Worm (Caenorhabditis elegans) whole organism, L2 larva: ENCODE data around the gene ace-3.

Experiments used
- C34F6.9 ChIP-seq: fragments of 150-350 bp; optimal IDR thresholded peaks from 2 replicates; lab custom pipeline; 2014; ENCODE audit warnings: missing biosample characterization, missing genetic modification characterization
- F13H6.1 ChIP-seq: sonication (generic microtip); optimal IDR thresholded peaks from 2 replicates; lab custom pipeline; 2016; ENCODE audit warnings: missing genetic modification characterization, missing compliant biosample characterization
- R02D3.7 ChIP-seq: fragments of 150-350 bp; optimal IDR thresholded peaks from 2 replicates; lab custom pipeline; 2014; ENCODE audit warnings: missing biosample characterization, missing genetic modification characterization
- Y55F3AM.14 ChIP-seq: fragments of 200-800 bp; sonication (Bioruptor generic); optimal IDR thresholded peaks from 2 replicates; lab custom pipeline; 2018; ENCODE audit warnings: mild to moderate bottlenecking, missing genetic modification characterization, missing compliant biosample characterization
- alr-1 ChIP-seq: fragments of 150-350 bp; optimal IDR thresholded peaks from 2 replicates; lab custom pipeline; 2014; ENCODE audit warnings: missing biosample characterization, missing genetic modification characterization
- aly-2 ChIP-seq: fragments of 150-350 bp; optimal IDR thresholded peaks from 2 replicates; lab custom pipeline; 2014; ENCODE audit warnings: missing biosample characterization, missing genetic modification characterization
- ceh-16 ChIP-seq: fragments of 150-350 bp; optimal IDR thresholded peaks from 2 replicates; lab custom pipeline; 2014; ENCODE audit warnings: missing biosample characterization, missing genetic modification characterization
- ceh-82 ChIP-seq: fragments of 150-350 bp; optimal IDR thresholded peaks from 2 replicates; lab custom pipeline; 2014; ENCODE audit warnings: missing biosample characterization, missing genetic modification characterization
- crh-2 ChIP-seq: sonication (generic microtip); optimal IDR thresholded peaks from 2 replicates; lab custom pipeline; 2017; ENCODE audit warnings: missing biosample characterization, missing genetic modification characterization
- dmd-4 ChIP-seq: sonication (generic microtip); optimal IDR thresholded peaks from 2 replicates; lab custom pipeline; 2017; ENCODE audit warnings: missing biosample characterization, missing genetic modification characterization
- egl-27 ChIP-seq: sonication (generic microtip); optimal IDR thresholded peaks from 3 replicates; lab custom pipeline; 2017; ENCODE audit warnings: missing biosample characterization, missing genetic modification reagents, missing genetic modification characterization
- elt-3 ChIP-seq: sonication (generic microtip); optimal IDR thresholded peaks from 2 replicates; lab custom pipeline; 2017; ENCODE audit warnings: missing biosample characterization, missing genetic modification characterization
- fos-1 ChIP-seq: fragments of 150-350 bp; optimal IDR thresholded peaks from 2 replicates; lab custom pipeline; 2014; ENCODE audit warnings: missing biosample characterization, missing genetic modification characterization
- gmeb-1 ChIP-seq: fragments of 150-350 bp; optimal IDR thresholded peaks from 2 replicates; lab custom pipeline; 2014; ENCODE audit warnings: missing biosample characterization, missing genetic modification characterization
- lin-13 ChIP-seq: fragments of 150-350 bp; optimal IDR thresholded peaks from 2 replicates; lab custom pipeline; 2014; ENCODE audit warnings: missing biosample characterization, missing genetic modification reagents, missing genetic modification characterization
- lsy-2 ChIP-seq, 2 experiments: fragments of 150-350 bp in 1 of 2; sonication (generic microtip) in 1 of 2; optimal IDR thresholded peaks; 2 replicates each; lab custom pipeline; 2014 to 2017; ENCODE audit warnings: missing biosample characterization in 2 of 2, missing genetic modification characterization in 2 of 2
- mbf-1 ChIP-seq: sonication (generic microtip); optimal IDR thresholded peaks from 2 replicates; lab custom pipeline; 2017; ENCODE audit warnings: missing biosample characterization, missing genetic modification characterization
- mdl-1 ChIP-seq, 2 experiments: fragments of 150-350 bp in 1 of 2; sonication (generic microtip) in 1 of 2; optimal IDR thresholded peaks; 2 replicates each; lab custom pipeline; 2017; ENCODE audit warnings: missing biosample characterization in 2 of 2, missing genetic modification characterization in 2 of 2
- nhr-10 ChIP-seq: sonication (generic microtip); optimal IDR thresholded peaks from 2 replicates; lab custom pipeline; 2017; ENCODE audit warnings: missing biosample characterization, missing genetic modification characterization
- nhr-11 ChIP-seq: fragments of 150-350 bp; optimal IDR thresholded peaks from 2 replicates; lab custom pipeline; 2014; ENCODE audit warnings: missing biosample characterization, missing genetic modification characterization
- nhr-12 ChIP-seq: fragments of 150-350 bp; optimal IDR thresholded peaks from 2 replicates; lab custom pipeline; 2014; ENCODE audit warnings: missing biosample characterization, missing genetic modification characterization
- nhr-129 ChIP-seq: fragments of 150-350 bp; optimal IDR thresholded peaks from 2 replicates; lab custom pipeline; 2014; ENCODE audit warnings: missing biosample characterization, missing genetic modification characterization
- nhr-23 ChIP-seq: fragments of 150-350 bp; optimal IDR thresholded peaks from 2 replicates; lab custom pipeline; 2014; ENCODE audit warnings: missing biosample characterization, missing genetic modification reagents, missing genetic modification characterization
- nhr-25 ChIP-seq: fragments of 150-350 bp; sonication (generic microtip); optimal IDR thresholded peaks from 3 replicates; lab custom pipeline; 2014; ENCODE audit warnings: missing biosample characterization, missing genetic modification characterization
- nhr-6 ChIP-seq: fragments of 150-350 bp; optimal IDR thresholded peaks from 2 replicates; lab custom pipeline; 2014; ENCODE audit warnings: missing biosample characterization, missing genetic modification characterization
- peb-1 ChIP-seq: fragments of 150-350 bp; optimal IDR thresholded peaks from 2 replicates; lab custom pipeline; 2014; ENCODE audit warnings: missing biosample characterization, missing genetic modification characterization
- sem-4 ChIP-seq: fragments of 150-350 bp; optimal IDR thresholded peaks from 2 replicates; lab custom pipeline; 2014; ENCODE audit warnings: missing biosample characterization, missing genetic modification reagents, missing genetic modification characterization
- skn-1 ChIP-seq: sonication (generic microtip); optimal IDR thresholded peaks from 2 replicates; lab custom pipeline; 2017; ENCODE audit warnings: missing biosample characterization, missing genetic modification characterization
- sma-3 ChIP-seq: sonication (generic microtip); optimal IDR thresholded peaks from 2 replicates; lab custom pipeline; 2016; ENCODE audit warnings: missing genetic modification reagents, missing genetic modification characterization, missing compliant biosample characterization
- sma-9 ChIP-seq, 2 experiments: fragments of 150-350 bp in 1 of 2; sonication (generic microtip) in 1 of 2; optimal IDR thresholded peaks; 2 replicates each; lab custom pipeline; 2014 to 2016; ENCODE audit warnings: missing genetic modification characterization in 2 of 2, mild to moderate bottlenecking in 1 of 2, missing biosample characterization in 1 of 2, missing compliant biosample characterization in 1 of 2, missing genetic modification reagents in 1 of 2, moderate library complexity in 1 of 2
- unc-55 ChIP-seq: fragments of 150-350 bp; sonication (generic microtip); optimal IDR thresholded peaks from 3 replicates; lab custom pipeline; 2014; ENCODE audit warnings: missing biosample characterization, missing genetic modification reagents, missing genetic modification characterization
- zag-1 ChIP-seq: fragments of 150-350 bp; optimal IDR thresholded peaks from 2 replicates; lab custom pipeline; 2014; ENCODE audit warnings: missing biosample characterization, missing genetic modification characterization
- ztf-1 ChIP-seq: fragments of 200-800 bp; sonication (Bioruptor generic); conservative IDR thresholded peaks from 2 replicates; pipeline ENCODE4 v1.3.6; 2022; ENCODE audit warnings: missing genetic modification characterization, missing compliant biosample characterization
- ztf-11 ChIP-seq: sonication (generic microtip); optimal IDR thresholded peaks from 2 replicates; lab custom pipeline; 2017; ENCODE audit warnings: missing biosample characterization, missing genetic modification characterization
- ztf-4 ChIP-seq: fragments of 150-350 bp; optimal IDR thresholded peaks from 2 replicates; lab custom pipeline; 2014; ENCODE audit warnings: missing biosample characterization, missing genetic modification characterization

ace-3 gene

DNA sequence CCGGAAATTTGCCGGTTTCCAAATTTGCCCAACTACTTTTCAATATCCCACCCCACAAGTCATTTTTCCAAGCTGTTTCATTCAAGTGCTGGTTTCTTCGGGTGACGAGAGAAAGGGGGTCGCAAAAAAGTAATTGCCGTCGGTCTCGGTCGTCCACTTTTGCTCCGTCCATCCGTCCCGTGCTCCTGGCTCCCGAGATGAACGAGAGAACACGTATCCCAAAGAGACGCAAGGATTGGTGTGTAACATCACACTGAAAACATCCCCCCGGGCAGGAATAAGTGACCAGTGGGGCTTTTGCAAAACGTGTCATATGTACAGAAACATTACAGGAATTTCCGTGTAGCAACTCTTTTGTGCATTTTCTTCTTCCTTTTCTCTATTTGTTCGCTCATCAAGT lies 28.8 kb upstream of the ace-3 start:
- TF ChIP-seq F13H6.1 (tag; lab: Kevin White, UChicago) (peak; percentile 28), fos-1 (tag; lab: Kevin White, UChicago) (no peak), nhr-25 (tag; lab: Kevin White, UChicago) (no peak), zag-1 (tag; lab: Kevin White, UChicago) (no peak), ztf-4 (no peak), nhr-6 (tag; lab: Kevin White, UChicago) (no peak), lin-13 (no peak)

DNA sequence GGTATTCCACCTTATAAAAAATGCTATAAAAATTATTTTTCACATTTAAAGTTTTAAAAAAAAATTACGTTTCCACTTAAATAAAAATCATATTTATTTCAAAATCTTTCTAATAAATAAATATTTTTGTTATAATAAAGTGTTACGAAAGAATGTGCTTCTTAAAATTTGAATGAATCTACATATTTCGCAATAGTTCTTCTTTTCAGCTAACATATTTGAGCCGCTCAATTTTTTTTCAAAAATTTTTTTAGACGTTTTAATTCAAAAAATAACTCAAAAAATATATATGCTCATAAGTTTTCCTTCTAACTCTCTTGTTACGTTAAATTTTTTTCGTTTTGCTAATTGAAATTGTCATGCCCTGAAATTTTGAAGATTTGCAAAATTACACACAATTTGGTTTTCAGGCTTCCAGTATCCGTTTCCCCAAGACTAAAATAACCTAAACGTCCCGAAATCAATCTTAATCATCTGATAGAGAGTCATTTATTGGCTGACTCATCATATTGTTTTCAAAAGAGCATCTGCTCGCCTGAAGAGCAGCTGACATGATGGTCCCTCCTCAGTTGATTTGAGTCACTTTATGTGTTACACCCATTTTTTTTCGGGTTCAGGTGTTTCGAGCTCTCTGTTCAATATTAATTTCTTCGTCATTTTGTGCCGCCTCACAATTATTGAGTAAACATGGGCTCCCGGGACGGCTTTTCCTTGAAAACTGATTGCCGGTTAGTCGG lies 27.0 kb upstream of the ace-3 start, which contains the start of gene efhd-1:
Gene efhd-1, plus strand, starts transcription at position 582 of the 737 bp plus-strand sequence.
- TF ChIP-seq F13H6.1 (tag; lab: Kevin White, UChicago) (peak; percentile 29), nhr-129 (tag; lab: Kevin White, UChicago) (no peak), egl-27 (tag; lab: Kevin White, UChicago) (no peak), ceh-16 (tag; lab: Kevin White, UChicago) (no peak), nhr-11 (tag; lab: Kevin White, UChicago) (no peak), unc-55 (GFP tag; lab: Kevin White, UChicago) (peak; percentile 31)

DNA sequence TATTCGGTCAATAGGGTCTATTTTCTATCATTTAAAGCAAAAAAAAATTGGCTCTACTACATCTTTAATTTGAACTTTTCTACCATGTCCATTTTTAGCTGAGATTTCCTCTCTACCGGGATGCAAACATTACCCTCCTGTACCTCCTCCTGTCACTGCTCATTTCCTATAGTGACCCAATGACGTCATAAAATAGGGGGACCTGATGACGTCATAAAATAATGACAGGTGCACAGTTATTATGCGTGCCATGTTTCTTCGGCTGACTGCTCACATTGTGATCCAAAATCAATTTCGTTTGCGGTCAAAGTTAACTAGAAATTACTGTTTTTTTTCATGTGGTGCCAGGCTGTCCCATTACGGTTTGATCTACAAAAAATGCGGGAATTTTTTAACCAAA lies 18.5 kb upstream of the ace-3 start:
- TF ChIP-seq sma-3 (GFP tag; lab: Kevin White, UChicago): no peak
- TF ChIP-seq elt-3 (tag; lab: Kevin White, UChicago): no peak
- no peak for TF ChIP-seq ztf-11 (tag; lab: Kevin White, UChicago)
- TF ChIP-seq C34F6.9 (tag; lab: Kevin White, UChicago): no peak
- no peak for TF ChIP-seq egl-27 (tag; lab: Kevin White, UChicago)
- TF ChIP-seq aly-2: no peak
- no peak for TF ChIP-seq fos-1 (tag; lab: Kevin White, UChicago)
- TF ChIP-seq sma-9 (GFP tag; optimal IDR thresholded peaks at IDR 0.05; lab: Kevin White, UChicago): no peak
- TF ChIP-seq sma-9 (tag; optimal IDR thresholded peaks at IDR 0.05; lab: Kevin White, UChicago): no peak
- no peak for TF ChIP-seq ztf-4
- TF ChIP-seq nhr-11 (tag; lab: Kevin White, UChicago): no peak
- TF ChIP-seq gmeb-1 (tag; lab: Kevin White, UChicago): no peak
- no peak for TF ChIP-seq sem-4 (tag; lab: Kevin White, UChicago)
- TF ChIP-seq peb-1: no peak
- no peak for TF ChIP-seq ceh-82 (tag; lab: Kevin White, UChicago)
- no peak for TF ChIP-seq nhr-23 (tag; lab: Kevin White, UChicago)

DNA sequence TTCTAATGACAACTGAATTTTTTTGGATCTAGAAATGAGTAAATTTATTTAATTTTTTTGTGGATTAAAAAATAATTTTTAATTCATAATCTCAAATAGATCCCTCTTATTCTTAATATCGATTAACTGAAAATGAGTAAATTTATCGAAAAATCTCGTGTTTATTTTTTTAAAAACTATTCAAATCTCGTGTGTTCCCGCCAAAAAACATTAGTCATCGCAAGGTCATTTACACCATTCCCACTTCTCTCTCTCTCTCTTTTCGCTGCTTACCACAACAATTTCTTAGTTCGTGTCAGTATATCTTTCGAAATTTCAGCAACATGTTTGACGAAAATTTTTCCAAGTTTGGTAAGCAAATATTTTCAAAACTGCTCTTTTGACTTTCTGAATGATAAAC lies 18.0 kb upstream of the ace-3 start:
- no peak for TF ChIP-seq egl-27 (tag; lab: Kevin White, UChicago)

DNA sequence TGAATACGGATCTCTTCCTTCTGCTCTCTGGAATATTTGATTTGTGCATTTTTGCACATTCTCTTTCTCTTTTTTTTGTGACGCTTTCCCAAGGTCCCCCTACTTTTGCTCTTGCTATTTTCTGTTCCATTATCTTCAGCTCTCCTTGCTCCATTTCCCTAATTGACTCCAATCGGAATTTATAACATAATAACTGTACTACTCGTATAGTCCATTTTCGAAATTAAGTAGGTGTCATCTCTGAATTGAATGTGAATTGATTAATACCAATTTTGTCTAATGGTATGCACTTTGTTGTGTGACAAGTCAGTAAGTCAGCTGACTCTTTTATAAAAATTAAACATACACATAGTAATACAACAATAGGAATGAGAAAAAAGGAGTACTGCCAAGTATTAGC lies 9.5 kb upstream of the ace-3 start:
- TF ChIP-seq alr-1 (tag; lab: Kevin White, UChicago): no peak
- TF ChIP-seq lsy-2 (tag; optimal IDR thresholded peaks at IDR 0.05; lab: Kevin White, UChicago): peak in 1 of 2 experiments; percentile 9

DNA sequence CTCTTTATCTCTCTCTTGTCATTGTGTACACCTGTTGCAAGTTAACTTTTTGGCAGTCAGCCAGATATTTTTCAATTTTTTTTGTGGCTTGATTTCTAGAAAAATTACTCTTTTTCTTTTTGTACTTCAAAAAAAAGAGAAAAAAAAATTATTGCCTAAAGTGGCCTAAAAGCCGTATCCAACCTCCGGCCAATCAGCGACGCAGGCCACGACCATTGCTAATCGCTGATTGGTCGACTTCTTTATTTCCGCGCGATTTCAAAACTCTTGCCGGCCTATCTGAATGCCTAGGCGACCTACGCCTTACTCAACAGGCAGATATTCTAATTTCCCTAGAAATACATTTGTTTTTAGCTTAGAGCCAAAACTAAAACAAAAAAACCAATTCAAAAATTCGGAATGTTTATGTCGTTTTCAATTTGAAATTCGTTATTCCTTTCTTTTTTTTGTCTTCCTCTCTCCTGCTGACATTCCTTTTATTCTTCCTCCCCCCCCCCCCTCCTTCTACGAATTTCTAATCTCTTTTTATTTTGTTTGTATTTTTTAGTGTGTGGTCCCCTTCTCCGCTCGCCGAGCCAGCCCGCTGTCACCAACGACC lies 7.8 kb upstream of the ace-3 start, which contains the start of gene ace-4:
Gene ace-4, plus strand, starts transcription at position 548 of the 598 bp plus-strand sequence.
- TF ChIP-seq mbf-1 (tag; lab: Kevin White, UChicago) (no peak), elt-3 (tag; lab: Kevin White, UChicago) (no peak), nhr-6 (tag; lab: Kevin White, UChicago) (no peak), dmd-4 (tag; lab: Kevin White, UChicago) (no peak), lsy-2 (tag; optimal IDR thresholded peaks at IDR 0.05; lab: Kevin White, UChicago) (no peak), nhr-12 (tag; lab: Kevin White, UChicago) (no peak), R02D3.7 (no peak), aly-2 (no peak), Y55F3AM.14 (no peak), nhr-10 (tag; lab: Kevin White, UChicago) (no peak), ztf-1 (no peak), crh-2 (no peak), fos-1 (tag; lab: Kevin White, UChicago) (no peak), peb-1 (no peak), ceh-16 (tag; lab: Kevin White, UChicago) (no peak), nhr-23 (tag; lab: Kevin White, UChicago) (no peak), mdl-1 (tag; optimal IDR thresholded peaks at IDR 0.05; lab: Kevin White, UChicago) (no peak), ceh-82 (tag; lab: Kevin White, UChicago) (no peak), skn-1 (no peak), nhr-25 (tag; lab: Kevin White, UChicago) (no peak)
